Fruit fly (Drosophila melanogaster): ENCODE data around the gene eRF3.
A peak's percentile ranks its signal among the peaks of the same experiment; 100 is the strongest.

Gene eRF3

dm6 chr2L:12433712-12434534, at the start of gene eRF3 (continued):
- TF ChIP-seq tx (GFP tag; optimal IDR thresholded peaks at IDR 0.05): no peak
- no peak for TF ChIP-seq abd-A (tag; optimal IDR thresholded peaks at IDR 0.05)
- TF ChIP-seq wdn (GFP tag; IDR thresholded peaks at IDR 0.05): peak; percentile 40; the same call in 1 of the 2 replicates
- TF ChIP-seq cas (GFP tag; IDR thresholded peaks at IDR 0.05): no peak
- TF ChIP-seq CG7839 (tag; optimal IDR thresholded peaks at IDR 0.05): peak; percentile 89
- TF ChIP-seq CG9817 (tag; optimal IDR thresholded peaks at IDR 0.05): peak; percentile 81
- TF ChIP-seq pros (GFP tag; optimal IDR thresholded peaks at IDR 0.05): no peak
- no peak; the same call in 1 of the 2 replicates for TF ChIP-seq Nf-YA (GFP tag; IDR thresholded peaks at IDR 0.05)
- peak; percentile 33 for TF ChIP-seq trh (GFP tag; optimal IDR thresholded peaks at IDR 0.05)
- peak; percentile 31 for TF ChIP-seq CG5180 (GFP tag; optimal IDR thresholded peaks at IDR 0.05)
- TF ChIP-seq croc (GFP tag; conservative IDR thresholded peaks at IDR 0.05): peak; percentile 64
- peak; percentile 20 for TF ChIP-seq CG15011 (GFP tag; optimal IDR thresholded peaks at IDR 0.05)
- no peak for TF ChIP-seq CG42726 (GFP tag; IDR thresholded peaks at IDR 0.05; ENCODE audit: partially characterized antibody)
- peak; percentile 8 for TF ChIP-seq CG7987 (GFP tag; optimal IDR thresholded peaks at IDR 0.05)
- TF ChIP-seq tll (GFP tag; optimal IDR thresholded peaks at IDR 0.05): no peak
- TF ChIP-seq CG6689 (GFP tag; IDR thresholded peaks at IDR 0.05): peak; percentile 82
- TF ChIP-seq Mrtf (GFP tag; IDR thresholded peaks at IDR 0.05): peak; percentile 64; the same call in 2 of the 3 replicates
- TF ChIP-seq CG13287 (GFP tag; IDR thresholded peaks at IDR 0.05; ENCODE audit: partially characterized antibody): peak; percentile 45; the same call in 1 of the 2 replicates
- TF ChIP-seq z (GFP tag; IDR thresholded peaks at IDR 0.05): no peak
- TF ChIP-seq CG17612 (GFP tag; IDR thresholded peaks at IDR 0.05): 0 out of 2 replicates have a peak, but pooled peaks have one; percentile 13
- peak; percentile 85 for TF ChIP-seq row (GFP tag; IDR thresholded peaks at IDR 0.05)
- TF ChIP-seq CG4820 (GFP tag; optimal IDR thresholded peaks at IDR 0.05): peak; percentile 63
- peak; percentile 75 for TF ChIP-seq Atf6 (GFP tag; IDR thresholded peaks at IDR 0.05)
- TF ChIP-seq dm (GFP tag; optimal IDR thresholded peaks at IDR 0.05): peak; percentile 81
- TF ChIP-seq Chrac-16 (GFP tag; optimal IDR thresholded peaks at IDR 0.05): peak; percentile 76
- peak; percentile 8 for TF ChIP-seq CG8290 (GFP tag; optimal IDR thresholded peaks at IDR 0.05)
- TF ChIP-seq CG8290 (tag; optimal IDR thresholded peaks at IDR 0.05): peak in 1 of 2 experiments; percentile 64
- TF ChIP-seq CG6813 (GFP tag; optimal IDR thresholded peaks at IDR 0.05): no peak
- peak; percentile 55 for TF ChIP-seq Scr (GFP tag; IDR thresholded peaks at IDR 0.05; ENCODE audit: partially characterized antibody)
- no peak for TF ChIP-seq CG4707 (GFP tag; optimal IDR thresholded peaks at IDR 0.05)
- TF ChIP-seq lmd (GFP tag; IDR thresholded peaks at IDR 0.05): peak; percentile 78
- TF ChIP-seq Poxn (GFP tag; IDR thresholded peaks at IDR 0.05): no peak
- TF ChIP-seq CG7786 (GFP tag; optimal IDR thresholded peaks at IDR 0.05): no peak
- TF ChIP-seq hth (optimal IDR thresholded peaks at IDR 0.05): no peak
- peak; percentile 69 for TF ChIP-seq CG4404 (GFP tag; IDR thresholded peaks at IDR 0.05)
- peak; percentile 74 for TF ChIP-seq Oli (tag; optimal IDR thresholded peaks at IDR 0.05)
- TF ChIP-seq kay (GFP tag; optimal IDR thresholded peaks at IDR 0.05): peak; percentile 41
- no peak for TF ChIP-seq en (GFP tag; optimal IDR thresholded peaks at IDR 0.05)
- peak; percentile 48 for TF ChIP-seq oc (tag; optimal IDR thresholded peaks at IDR 0.05)
- 0 out of 3 replicates have a peak, but pooled peaks have one; percentile 31 for TF ChIP-seq CG11560 (tag; IDR thresholded peaks at IDR 0.05)
- TF ChIP-seq Vsx1 (GFP tag; optimal IDR thresholded peaks at IDR 0.05): peak; percentile 21
- TF ChIP-seq CG10267 (tag; optimal IDR thresholded peaks at IDR 0.05): peak; percentile 80
- TF ChIP-seq CG13894 (tag; optimal IDR thresholded peaks at IDR 0.05): peak; percentile 70
- TF ChIP-seq Atf3 (GFP tag; optimal IDR thresholded peaks at IDR 0.05): no peak
- 0 out of 2 replicates have a peak, but pooled peaks have one; percentile 61 for TF ChIP-seq chm (GFP tag; IDR thresholded peaks at IDR 0.05)
- 0 out of 2 replicates have a peak, but pooled peaks have one; percentile 34 for TF ChIP-seq inv (GFP tag; IDR thresholded peaks at IDR 0.05; ENCODE audit: partially characterized antibody)
- TF ChIP-seq CG6175 (GFP tag; IDR thresholded peaks at IDR 0.05): no peak; the same call in 2 of the 3 replicates
- peak; percentile 85 for TF ChIP-seq dmrt11E (tag; optimal IDR thresholded peaks at IDR 0.05)

Data from whole organism, embryonic.